Fruit fly (Drosophila melanogaster): ENCODE data around the gene Hakai.

Gene Hakai

dm6 chr2L:19574959-19575625 lies 7.2 kb downstream of the Hakai start (continued):
- TF ChIP-seq Hr78 (GFP tag; optimal IDR thresholded peaks at IDR 0.05) (peak in 1 of 2 experiments; percentile 81), CG34224 (GFP tag; IDR thresholded peaks at IDR 0.05; ENCODE audit: partially characterized antibody) (peak; percentile 56; the same call in 2 of the 3 replicates), mld (GFP tag; IDR thresholded peaks at IDR 0.05; ENCODE audit: partially characterized antibody) (no peak), Hand (GFP tag; optimal IDR thresholded peaks at IDR 0.05) (no peak), Hr39 (optimal IDR thresholded peaks at IDR 0.05) (no peak), Adf1 (GFP tag; IDR thresholded peaks at IDR 0.05) (peak; percentile 69; the same call in 1 of the 2 replicates), CG14860 (GFP tag; IDR thresholded peaks at IDR 0.05; ENCODE audit: partially characterized antibody) (0 out of 3 replicates have a peak, but pooled peaks have one; percentile 26), ab (GFP tag; optimal IDR thresholded peaks at IDR 0.05) (no peak), CG6175 (GFP tag; IDR thresholded peaks at IDR 0.05) (peak; percentile 96), hbn (GFP tag; IDR thresholded peaks at IDR 0.05; ENCODE audit: partially characterized antibody) (peak; percentile 25; the same call in 1 of the 2 replicates), CG1647 (GFP tag; optimal IDR thresholded peaks at IDR 0.05) (no peak), HmgD (GFP tag; optimal IDR thresholded peaks at IDR 0.05) (no peak), ro (GFP tag; IDR thresholded peaks at IDR 0.05) (no peak), CG6813 (GFP tag; optimal IDR thresholded peaks at IDR 0.05) (no peak), CG13287 (GFP tag; IDR thresholded peaks at IDR 0.05; ENCODE audit: partially characterized antibody) (peak; percentile 62; the same call in 1 of the 2 replicates), Aef1 (GFP tag; IDR thresholded peaks at IDR 0.05) (peak; percentile 85), insv (GFP tag; optimal IDR thresholded peaks at IDR 0.05) (peak in 1 of 2 experiments; percentile 94), CG7987 (GFP tag; optimal IDR thresholded peaks at IDR 0.05) (no peak), CG17829 (tag; optimal IDR thresholded peaks at IDR 0.05) (no peak), unc-4 (GFP tag; IDR thresholded peaks at IDR 0.05; ENCODE audit: partially characterized antibody) (0 out of 2 replicates have a peak, but pooled peaks have one; percentile 28), CG42726 (GFP tag; IDR thresholded peaks at IDR 0.05; ENCODE audit: partially characterized antibody) (no peak; the same call in 1 of the 2 replicates), CG9437 (GFP tag; optimal IDR thresholded peaks at IDR 0.05) (peak; percentile 85), sd (tag; optimal IDR thresholded peaks at IDR 0.05) (peak; percentile 86), ash1 (GFP tag; optimal IDR thresholded peaks at IDR 0.05) (no peak), inv (GFP tag; IDR thresholded peaks at IDR 0.05; ENCODE audit: partially characterized antibody) (peak; percentile 27; the same call in 1 of the 2 replicates), CG6791 (GFP tag; IDR thresholded peaks at IDR 0.05; ENCODE audit: partially characterized antibody) (0 out of 3 replicates have a peak, but pooled peaks have one; percentile 50), CG7839 (tag; optimal IDR thresholded peaks at IDR 0.05) (no peak), Trl (optimal IDR thresholded peaks at IDR 0.05) (peak; percentile 74 to 79), Trl (GFP tag; optimal IDR thresholded peaks at IDR 0.05) (no peak), pros (GFP tag; optimal IDR thresholded peaks at IDR 0.05) (peak; percentile 78), CG7928 (GFP tag; optimal IDR thresholded peaks at IDR 0.05) (no peak), HLHmδ (GFP tag; optimal IDR thresholded peaks at IDR 0.05) (peak; percentile 92), CG1832 (GFP tag; optimal IDR thresholded peaks at IDR 0.05) (no peak), CG10543 (GFP tag; optimal IDR thresholded peaks at IDR 0.05) (peak; percentile 77), sna (GFP tag; IDR thresholded peaks at IDR 0.05; ENCODE audit: partially characterized antibody) (no peak), Abd-B (GFP tag; optimal IDR thresholded peaks at IDR 0.05) (peak; percentile 52), otp (GFP tag; IDR thresholded peaks at IDR 0.05) (no peak), Bgb (GFP tag; IDR thresholded peaks at IDR 0.05; ENCODE audit: partially characterized antibody) (peak; percentile 55), tio (GFP tag; optimal IDR thresholded peaks at IDR 0.05) (no peak), CG16813 (GFP tag; IDR thresholded peaks at IDR 0.05; ENCODE audit: partially characterized antibody) (peak; percentile 24; the same call in 1 of the 3 replicates), Stat92E (GFP tag; optimal IDR thresholded peaks at IDR 0.05) (no peak), zen2 (GFP tag; IDR thresholded peaks at IDR 0.05; ENCODE audit: partially characterized antibody) (peak; percentile 73), Mes4 (GFP tag; optimal IDR thresholded peaks at IDR 0.05) (no peak), tgo (GFP tag; IDR thresholded peaks at IDR 0.05) (no peak), sisA (GFP tag; IDR thresholded peaks at IDR 0.05) (no peak), CG4360 (GFP tag; IDR thresholded peaks at IDR 0.05) (peak; percentile 99), CG8281 (tag; optimal IDR thresholded peaks at IDR 0.05) (no peak)

Measured in whole organism, embryonic.